Fruit fly (Drosophila melanogaster) whole organism, wandering third instar larva: ENCODE measurements around the gene CG13056.

Source experiments
- CrebA ChIP-seq: fragments of 200-800 bp; sonication (Bioruptor generic); optimal IDR thresholded peaks from 2 replicates; lab custom pipeline; 2016; ENCODE audit warnings: missing biosample characterization, mild to moderate bottlenecking, missing genetic modification characterization, borderline replicate concordance
- Dfd ChIP-seq: fragments of >200 bp; optimal IDR thresholded peaks from 2 replicates; lab custom pipeline; 2017; ENCODE audit warnings: missing biosample characterization, missing genetic modification characterization
- HLH106 ChIP-seq: fragments of 200-800 bp; optimal IDR thresholded peaks from 3 replicates; lab custom pipeline; 2019; ENCODE audit warnings: missing biosample characterization, mild to moderate bottlenecking, missing genetic modification characterization, moderate library complexity
- Hnf4 ChIP-seq: fragments of 200-800 bp; sonication (Bioruptor generic); optimal IDR thresholded peaks from 2 replicates; lab custom pipeline; 2016; ENCODE audit warnings: missing biosample characterization, mild to moderate bottlenecking, missing genetic modification characterization
- Hr78 ChIP-seq: fragments of >200 bp; optimal IDR thresholded peaks from 2 replicates; lab custom pipeline; 2017; ENCODE audit warnings: missing biosample characterization, missing genetic modification characterization
- Jra ChIP-seq: sonication (Bioruptor generic); optimal IDR thresholded peaks from 2 replicates; lab custom pipeline; 2016; ENCODE audit warnings: missing biosample characterization, missing genetic modification characterization
- Myc ChIP-seq: fragments of >200 bp; optimal IDR thresholded peaks from 2 replicates; lab custom pipeline; 2017
- N ChIP-seq: fragments of >200 bp; optimal IDR thresholded peaks from 2 replicates; lab custom pipeline; 2018; ENCODE audit warnings: missing biosample characterization, missing external identifiers, missing genetic modification characterization
- OdsH ChIP-seq: fragments of 200-800 bp; sonication (Bioruptor generic); optimal IDR thresholded peaks from 2 replicates; lab custom pipeline; 2016; ENCODE audit warnings: missing biosample characterization, mild to moderate bottlenecking, missing genetic modification characterization
- jim ChIP-seq: fragments of 175-275, 200-325 bp; sonication (Bioruptor generic); optimal IDR thresholded peaks from 2 replicates; lab custom pipeline; 2016; ENCODE audit warnings: missing biosample characterization, mild to moderate bottlenecking, missing genetic modification characterization
- lola ChIP-seq: fragments of >200 bp; optimal IDR thresholded peaks from 2 replicates; lab custom pipeline; 2017; ENCODE audit warnings: missing biosample characterization, missing genetic modification characterization
- pan ChIP-seq: fragments of >200 bp; optimal IDR thresholded peaks from 2 replicates; lab custom pipeline; 2017
- tai ChIP-seq: sonication (Bioruptor generic); optimal IDR thresholded peaks from 2 replicates; lab custom pipeline; 2016; ENCODE audit warnings: missing biosample characterization, missing genetic modification characterization
- usp ChIP-seq: fragments of >200 bp; optimal IDR thresholded peaks from 2 replicates; lab custom pipeline; 2017; ENCODE audit warnings: missing biosample characterization, missing genetic modification characterization

dm6 chr3L:16369526-16369925, 36.4 kb downstream of the CG13056 start, which contains the start of gene CG18814:
- no peak for TF ChIP-seq Hnf4 (GFP tag; lab: Kevin White, UChicago)
- TF ChIP-seq N (GFP tag; lab: Kevin White, UChicago), result no peak
- TF ChIP-seq Hr78 (GFP tag; lab: Kevin White, UChicago), result no peak
- TF ChIP-seq OdsH (GFP tag; lab: Kevin White, UChicago), result no peak
- TF ChIP-seq pan (lab: Kevin White, UChicago), result no peak
- TF ChIP-seq CrebA (GFP tag; lab: Kevin White, UChicago), result no peak
- TF ChIP-seq jim, result no peak
- TF ChIP-seq usp (GFP tag; lab: Kevin White, UChicago), result no peak
- TF ChIP-seq HLH106, result no peak
- TF ChIP-seq Myc (lab: Kevin White, UChicago), result no peak
- no peak for TF ChIP-seq Dfd (GFP tag; lab: Kevin White, UChicago)
- no peak for TF ChIP-seq Jra (GFP tag; lab: Kevin White, UChicago)
- TF ChIP-seq lola (GFP tag; lab: Kevin White, UChicago), result no peak
- TF ChIP-seq tai, result no peak
